Worm (Caenorhabditis elegans) whole organism, L1 larva: Measurements from ENCODE around the gene rdy-2.

ENCODE experiments used
- C04F5.9 ChIP-seq: sonication (generic microtip); optimal IDR thresholded peaks from 2 replicates; lab custom pipeline; 2016; ENCODE audit warnings: missing genetic modification characterization, missing compliant biosample characterization
- C34B4.2 ChIP-seq: sonication (generic microtip); optimal IDR thresholded peaks from 2 replicates; lab custom pipeline; 2017; ENCODE audit warnings: mild to moderate bottlenecking, missing genetic modification characterization, missing compliant biosample characterization
- Y116A8C.19 ChIP-seq: sonication (generic microtip); optimal IDR thresholded peaks from 2 replicates; lab custom pipeline; 2016; ENCODE audit warnings: missing compliant biosample characterization, missing genetic modification characterization, borderline replicate concordance
- blmp-1 ChIP-seq: fragments of 150-350 bp; optimal IDR thresholded peaks from 2 replicates; lab custom pipeline; 2014; ENCODE audit warnings: missing biosample characterization, missing genetic modification characterization
- ceh-8 ChIP-seq: fragments of 200-800 bp; sonication (Bioruptor generic); optimal IDR thresholded peaks from 2 replicates; lab custom pipeline; 2018; ENCODE audit warnings: mild to moderate bottlenecking, missing genetic modification characterization, moderate library complexity, missing compliant biosample characterization
- ceh-90 ChIP-seq: sonication (generic microtip); optimal IDR thresholded peaks from 2 replicates; lab custom pipeline; 2016; ENCODE audit warnings: missing genetic modification characterization, missing compliant biosample characterization
- dpl-1 ChIP-seq, 3 experiments: fragments of 150-350 bp in 2 of 3; sonication (generic microtip) in 1 of 3; optimal IDR thresholded peaks; 2 replicates each; lab custom pipeline; 2014 to 2017; ENCODE audit warnings: missing biosample characterization in 3 of 3, missing genetic modification characterization in 3 of 3, missing genetic modification reagents in 3 of 3
- dsc-1 ChIP-seq: sonication (generic microtip); optimal IDR thresholded peaks from 2 replicates; lab custom pipeline; 2016; ENCODE audit warnings: mild to moderate bottlenecking, missing genetic modification characterization, missing compliant biosample characterization
- efl-1 ChIP-seq, 4 experiments: fragments of 150-350 bp; optimal IDR thresholded peaks in 3 of 4; peaks in 1 of 4; 1 replicate in 1 of 4; 2 replicates in 3 of 4; lab custom pipeline; 2014; ENCODE audit warnings: missing biosample characterization in 2 of 4, missing genetic modification characterization in 2 of 4, missing genetic modification reagents in 2 of 4
- egl-27 ChIP-seq, 2 experiments: fragments of 150-350 bp in 1 of 2; sonication (generic microtip); optimal IDR thresholded peaks; 3 replicates each; lab custom pipeline; 2017 to 2018; ENCODE audit warnings: missing biosample characterization in 2 of 2, missing genetic modification characterization in 2 of 2, missing genetic modification reagents in 2 of 2
- elt-3 ChIP-seq, 6 experiments: fragments of 150-350 bp in 1 of 6; sonication (generic microtip); optimal IDR thresholded peaks; 2 replicates each; lab custom pipeline; 2017 to 2018; ENCODE audit warnings: missing biosample characterization in 6 of 6, missing genetic modification characterization in 6 of 6, inconsistent platforms in 1 of 6
- ets-5 ChIP-seq: fragments of 200-800 bp; sonication (Bioruptor generic); IDR thresholded peaks from 2 replicates; pipeline ENCODE4 v1.3.6; 2022; ENCODE audit warnings: missing genetic modification characterization, missing compliant biosample characterization
- fkh-10 ChIP-seq: sonication (generic microtip); optimal IDR thresholded peaks from 2 replicates; lab custom pipeline; 2017; ENCODE audit warnings: missing biosample characterization, missing genetic modification reagents, missing genetic modification characterization
- fkh-4 ChIP-seq: sonication (generic microtip); optimal IDR thresholded peaks from 2 replicates; lab custom pipeline; 2016; ENCODE audit warnings: missing compliant biosample characterization, missing genetic modification characterization, borderline replicate concordance
- grh-1 ChIP-seq: fragments of 200-800 bp; sonication (Bioruptor generic); IDR thresholded peaks from 2 replicates; pipeline ENCODE4 v1.3.6; 2022; ENCODE audit warnings: missing genetic modification reagents, missing genetic modification characterization, missing compliant biosample characterization
- lir-3 ChIP-seq: sonication (generic microtip); optimal IDR thresholded peaks from 2 replicates; lab custom pipeline; 2016; ENCODE audit warnings: mild to moderate bottlenecking, missing genetic modification characterization, moderate library complexity, missing compliant biosample characterization; ENCODE audit not compliant: poor library complexity
- mab-9 ChIP-seq: fragments of 200-800 bp; sonication (Bioruptor generic); IDR thresholded peaks from 2 replicates; pipeline ENCODE4 v1.3.6; 2022; ENCODE audit warnings: missing genetic modification reagents, missing genetic modification characterization, missing compliant biosample characterization
- nhr-11 ChIP-seq: fragments of 150-350 bp; optimal IDR thresholded peaks from 2 replicates; lab custom pipeline; 2014; ENCODE audit warnings: missing biosample characterization, missing genetic modification characterization
- nhr-19 ChIP-seq: fragments of 200-800 bp; sonication (Bioruptor generic); conservative IDR thresholded peaks from 2 replicates; pipeline ENCODE4 v1.3.6; 2022; ENCODE audit warnings: missing genetic modification characterization, missing compliant biosample characterization
- nhr-28 ChIP-seq: fragments of 150-350 bp; optimal IDR thresholded peaks from 2 replicates; lab custom pipeline; 2014; ENCODE audit warnings: missing biosample characterization, missing genetic modification characterization
- nhr-47 ChIP-seq: sonication (generic microtip); optimal IDR thresholded peaks from 2 replicates; lab custom pipeline; 2016; ENCODE audit warnings: mild to moderate bottlenecking, missing genetic modification characterization, moderate library complexity, missing compliant biosample characterization
- nhr-77 ChIP-seq: fragments of 150-350 bp; optimal IDR thresholded peaks from 2 replicates; lab custom pipeline; 2014; ENCODE audit warnings: missing biosample characterization, missing genetic modification characterization
- nhr-84 ChIP-seq: sonication (generic microtip); optimal IDR thresholded peaks from 2 replicates; lab custom pipeline; 2017; ENCODE audit warnings: missing biosample characterization, missing genetic modification characterization
- nhr-90 ChIP-seq: sonication (generic microtip); optimal IDR thresholded peaks from 2 replicates; lab custom pipeline; 2016; ENCODE audit warnings: mild to moderate bottlenecking, missing genetic modification characterization, missing compliant biosample characterization; ENCODE audit not compliant: poor library complexity
- pax-3 ChIP-seq: fragments of 200-800 bp; sonication (Bioruptor generic); optimal IDR thresholded peaks from 2 replicates; lab custom pipeline; 2018; ENCODE audit warnings: mild to moderate bottlenecking, missing genetic modification characterization, moderate library complexity, missing compliant biosample characterization
- pqm-1 ChIP-seq: sonication (generic microtip); optimal IDR thresholded peaks from 3 replicates; lab custom pipeline; 2017; ENCODE audit warnings: missing biosample characterization, missing genetic modification characterization
- snu-23 ChIP-seq: sonication (generic microtip); optimal IDR thresholded peaks from 2 replicates; lab custom pipeline; 2016; ENCODE audit warnings: missing genetic modification characterization, missing compliant biosample characterization
- sptf-1 ChIP-seq: fragments of 150-350 bp; optimal IDR thresholded peaks from 2 replicates; lab custom pipeline; 2014; ENCODE audit warnings: missing biosample characterization, missing genetic modification characterization
- tbx-2 ChIP-seq: sonication (generic microtip); optimal IDR thresholded peaks from 2 replicates; lab custom pipeline; 2016; ENCODE audit warnings: missing genetic modification characterization, missing compliant biosample characterization
- unc-130 ChIP-seq: fragments of 150-350 bp; optimal IDR thresholded peaks from 2 replicates; lab custom pipeline; 2017; ENCODE audit warnings: missing biosample characterization, missing genetic modification characterization, inconsistent platforms
- unc-62 ChIP-seq: fragments of 150-350 bp; optimal IDR thresholded peaks from 2 replicates; lab custom pipeline; 2014; ENCODE audit warnings: missing biosample characterization, missing genetic modification reagents, missing genetic modification characterization
- unc-86 ChIP-seq: sonication (generic microtip); optimal IDR thresholded peaks from 2 replicates; lab custom pipeline; 2016; ENCODE audit warnings: missing genetic modification characterization, missing compliant biosample characterization
- zip-4 ChIP-seq: fragments of 200-800 bp; sonication (Bioruptor generic); optimal IDR thresholded peaks from 2 replicates; lab custom pipeline; 2018; ENCODE audit warnings: mild to moderate bottlenecking, missing genetic modification characterization, moderate library complexity, missing compliant biosample characterization
- ztf-11 ChIP-seq, 2 experiments: sonication (generic microtip); optimal IDR thresholded peaks; 2 replicates each; lab custom pipeline; 2016 to 2017; ENCODE audit warnings: missing genetic modification characterization in 2 of 2, missing biosample characterization in 1 of 2, missing compliant biosample characterization in 1 of 2
- ztf-4 ChIP-seq: fragments of 150-350 bp; optimal IDR thresholded peaks from 2 replicates; lab custom pipeline; 2014; ENCODE audit warnings: missing biosample characterization, missing genetic modification characterization

rdy-2 gene

ce11 chrV:13600882-13601281 is at the start of gene rdy-2:
rdy-2 (minus strand) TSS chrV:13600982.
- TF ChIP-seq nhr-77 (tag; lab: Kevin White, UChicago) (no peak), efl-1 (optimal IDR thresholded peaks at IDR 0.05; lab: Kevin White, UChicago) (no peak), efl-1 (GFP tag; optimal IDR thresholded peaks at IDR 0.05 in 1 of 2; lab: Kevin White, UChicago) (peak in 1 of 2 experiments; percentile 53), C34B4.2 (tag; lab: Kevin White, UChicago) (no peak), ceh-90 (no peak), blmp-1 (tag; lab: Kevin White, UChicago) (peak; percentile 10), pqm-1 (tag; lab: Kevin White, UChicago) (no peak)

- TF ChIP-seq unc-62 (GFP tag; lab: Kevin White, UChicago) (no peak), pax-3 (tag; lab: Kevin White, UChicago) (peak; percentile 20), ztf-4 (tag; lab: Kevin White, UChicago) (peak; percentile 29), lir-3 (tag; lab: Kevin White, UChicago) (no peak), sptf-1 (no peak), nhr-28 (tag; lab: Kevin White, UChicago) (no peak), mab-9 (GFP tag; lab: Robert Waterston, UW) (no peak), nhr-90 (peak; percentile 33), efl-1 (optimal IDR thresholded peaks at IDR 0.05; lab: Kevin White, UChicago) (peak in 1 of 2 experiments; percentile 16), efl-1 (GFP tag; optimal IDR thresholded peaks at IDR 0.05 in 1 of 2; lab: Kevin White, UChicago) (peak in 1 of 2 experiments; percentile 91)
- TF ChIP-seq, all 84 proteins: peak for 4
Measured at ce11 chrV:13649730-13650349, 49.1 kb upstream of the rdy-2 start, which contains the start of gene H37A05.4. H37A05.4 (minus strand) TSS chrV:13649780.

- TF ChIP-seq C04F5.9 (tag; lab: Kevin White, UChicago) (no peak), snu-23 (no peak), ets-5 (GFP tag; lab: Robert Waterston, UW) (no peak), nhr-90 (no peak), dpl-1 (GFP tag; optimal IDR thresholded peaks at IDR 0.05; lab: Kevin White, UChicago) (no peak), unc-130 (tag; lab: Kevin White, UChicago) (no peak), mab-9 (GFP tag; lab: Robert Waterston, UW) (no peak), dsc-1 (tag; lab: Kevin White, UChicago) (no peak), egl-27 (tag; optimal IDR thresholded peaks at IDR 0.05; lab: Kevin White, UChicago) (no peak), nhr-47 (tag; lab: Kevin White, UChicago) (no peak), fkh-4 (tag; lab: Kevin White, UChicago) (no peak), fkh-10 (GFP tag; lab: Kevin White, UChicago) (no peak), tbx-2 (tag; lab: Kevin White, UChicago) (no peak), zip-4 (GFP tag; lab: Kevin White, UChicago) (no peak), nhr-84 (no peak), ceh-8 (GFP tag; lab: Kevin White, UChicago) (no peak), Y116A8C.19 (tag; lab: Kevin White, UChicago) (no peak)
Measured at ce11 chrV:13647617-13648016, 46.8 kb upstream of the rdy-2 start.

- TF ChIP-seq elt-3 (tag; optimal IDR thresholded peaks at IDR 0.05; lab: Kevin White, UChicago): no peak
- TF ChIP-seq unc-86 (tag; lab: Kevin White, UChicago): no peak
Measured at ce11 chrV:13647185-13647584, 46.4 kb upstream of the rdy-2 start.

ce11 chrV:13645848-13646578 is 45.2 kb upstream of the rdy-2 start:
- no peak for TF ChIP-seq grh-1 (GFP tag; lab: Robert Waterston, UW)
- peak; percentile 98 for TF ChIP-seq ceh-8 (GFP tag; lab: Kevin White, UChicago)
- no peak for TF ChIP-seq nhr-19 (GFP tag; lab: Robert Waterston, UW)
- TF ChIP-seq mab-9 (GFP tag; lab: Robert Waterston, UW): peak; percentile 72; the same call in 1 of the 2 replicates
- no peak for TF ChIP-seq ztf-11 (tag; optimal IDR thresholded peaks at IDR 0.05; lab: Kevin White, UChicago)
- no peak for TF ChIP-seq nhr-11 (tag; lab: Kevin White, UChicago)
